Worm (Caenorhabditis elegans): Measurements from ENCODE around the gene C06B8.2.

The C06B8.2 gene

ce11 chrV:15484537-15484936 is 6.0 kb upstream of the C06B8.2 start, which contains the start of gene C06B8.3:
Gene C06B8.3, minus strand, starts transcription at chrV:15484637.
- TF ChIP-seq ceh-39 (tag; optimal IDR thresholded peaks at IDR 0.05) (no peak), nhr-237 (tag; optimal IDR thresholded peaks at IDR 0.05) (no peak), mls-2 (tag; optimal IDR thresholded peaks at IDR 0.05) (no peak), elt-3 (tag; optimal IDR thresholded peaks at IDR 0.05) (no peak), cnd-1 (tag; optimal IDR thresholded peaks at IDR 0.05) (no peak), bed-3 (GFP tag; optimal IDR thresholded peaks at IDR 0.05) (no peak), ces-1 (GFP tag; optimal IDR thresholded peaks at IDR 0.05) (no peak), unc-120 (tag; optimal IDR thresholded peaks at IDR 0.05; ENCODE audit: poor library complexity, severe bottlenecking) (no peak), ceh-43 (GFP tag; optimal IDR thresholded peaks at IDR 0.05) (no peak), tbx-8 (GFP tag; optimal IDR thresholded peaks at IDR 0.05) (no peak), sptf-1 (tag; optimal IDR thresholded peaks at IDR 0.05) (no peak), mep-1 (tag; optimal IDR thresholded peaks at IDR 0.05) (no peak), M03D4.4 (tag; optimal IDR thresholded peaks at IDR 0.05) (no peak), nhr-12 (tag; optimal IDR thresholded peaks at IDR 0.05) (no peak), zip-8 (tag; optimal IDR thresholded peaks at IDR 0.05) (no peak)

- no peak for TF ChIP-seq unc-120 (tag; optimal IDR thresholded peaks at IDR 0.05; ENCODE audit: poor library complexity, severe bottlenecking)
- TF ChIP-seq ceh-39 (tag; optimal IDR thresholded peaks at IDR 0.05): no peak
- TF ChIP-seq mls-2 (tag; optimal IDR thresholded peaks at IDR 0.05): no peak
- TF ChIP-seq M03D4.4 (tag; optimal IDR thresholded peaks at IDR 0.05): no peak
- TF ChIP-seq zip-8 (tag; optimal IDR thresholded peaks at IDR 0.05): no peak
- TF ChIP-seq nhr-28 (tag; optimal IDR thresholded peaks at IDR 0.05): no peak
- TF ChIP-seq ham-2 (GFP tag; optimal IDR thresholded peaks at IDR 0.05): no peak
- TF ChIP-seq nhr-237 (tag; optimal IDR thresholded peaks at IDR 0.05): no peak
- TF ChIP-seq flh-1 (GFP tag; optimal IDR thresholded peaks at IDR 0.05): no peak
Measured at ce11 chrV:15483563-15483962, 5.0 kb upstream of the C06B8.2 start.

ce11 chrV:15481374-15481773 is 2.8 kb upstream of the C06B8.2 start, which contains the start of gene nhr-150:
Gene nhr-150, minus strand, starts transcription at chrV:15481465.
- TF ChIP-seq flh-1 (GFP tag; optimal IDR thresholded peaks at IDR 0.05): no peak
- TF ChIP-seq elt-1 (tag; optimal IDR thresholded peaks at IDR 0.05; ENCODE audit: borderline replicate concordance, insufficient read depth): peak; percentile 61
- TF ChIP-seq unc-120 (tag; optimal IDR thresholded peaks at IDR 0.05; ENCODE audit: poor library complexity, severe bottlenecking): no peak

ce11 chrV:15480505-15481075 is 2.0 kb upstream of the C06B8.2 start:
- TF ChIP-seq mls-2 (tag; optimal IDR thresholded peaks at IDR 0.05) (no peak), sem-2 (GFP tag; optimal IDR thresholded peaks at IDR 0.05) (no peak), mep-1 (tag; optimal IDR thresholded peaks at IDR 0.05) (no peak), hlh-1 (tag; optimal IDR thresholded peaks at IDR 0.05) (no peak), nhr-76 (tag; optimal IDR thresholded peaks at IDR 0.05) (no peak), snpc-4 (tag; optimal IDR thresholded peaks at IDR 0.05) (no peak), ceh-83 (GFP tag; optimal IDR thresholded peaks at IDR 0.05) (no peak), M03D4.4 (tag; optimal IDR thresholded peaks at IDR 0.05) (no peak), ceh-43 (GFP tag; optimal IDR thresholded peaks at IDR 0.05) (no peak), sptf-1 (tag; optimal IDR thresholded peaks at IDR 0.05) (no peak)

- TF ChIP-seq nhr-2 (tag; optimal IDR thresholded peaks at IDR 0.05) (no peak), ham-2 (GFP tag; optimal IDR thresholded peaks at IDR 0.05) (no peak), ceh-83 (GFP tag; optimal IDR thresholded peaks at IDR 0.05) (no peak), ceh-39 (tag; optimal IDR thresholded peaks at IDR 0.05) (no peak), unc-62 (GFP tag; optimal IDR thresholded peaks at IDR 0.05) (no peak), sem-2 (GFP tag; optimal IDR thresholded peaks at IDR 0.05) (no peak), mls-2 (tag; optimal IDR thresholded peaks at IDR 0.05) (no peak), unc-39 (tag; optimal IDR thresholded peaks at IDR 0.05) (no peak), bed-3 (GFP tag; optimal IDR thresholded peaks at IDR 0.05) (no peak), nhr-12 (tag; optimal IDR thresholded peaks at IDR 0.05) (no peak), snpc-4 (tag; optimal IDR thresholded peaks at IDR 0.05) (no peak), ztf-11 (tag; optimal IDR thresholded peaks at IDR 0.05) (no peak), nhr-237 (tag; optimal IDR thresholded peaks at IDR 0.05) (no peak)
Measured at ce11 chrV:15479825-15480224, 1.3 kb upstream of the C06B8.2 start.

ce11 chrV:15479107-15479506 is 558 bp upstream of the C06B8.2 start:
- TF ChIP-seq mls-2 (tag; optimal IDR thresholded peaks at IDR 0.05): no peak
- TF ChIP-seq elt-3 (tag; optimal IDR thresholded peaks at IDR 0.05): no peak
- no peak for TF ChIP-seq ztf-11 (tag; optimal IDR thresholded peaks at IDR 0.05)

Measured in whole organism, mixed stage, embryonic.